Fruit fly (Drosophila melanogaster) whole organism: ENCODE measurements around the gene Gdh.

Source experiments
- CG8478 ChIP-seq: fragments of >200 bp; optimal IDR thresholded peaks from 2 replicates; lab custom pipeline; 2018; ENCODE audit warnings: inconsistent platforms
- psq ChIP-seq: fragments of >200 bp; optimal IDR thresholded peaks from 2 replicates; lab custom pipeline; 2017

DNA sequence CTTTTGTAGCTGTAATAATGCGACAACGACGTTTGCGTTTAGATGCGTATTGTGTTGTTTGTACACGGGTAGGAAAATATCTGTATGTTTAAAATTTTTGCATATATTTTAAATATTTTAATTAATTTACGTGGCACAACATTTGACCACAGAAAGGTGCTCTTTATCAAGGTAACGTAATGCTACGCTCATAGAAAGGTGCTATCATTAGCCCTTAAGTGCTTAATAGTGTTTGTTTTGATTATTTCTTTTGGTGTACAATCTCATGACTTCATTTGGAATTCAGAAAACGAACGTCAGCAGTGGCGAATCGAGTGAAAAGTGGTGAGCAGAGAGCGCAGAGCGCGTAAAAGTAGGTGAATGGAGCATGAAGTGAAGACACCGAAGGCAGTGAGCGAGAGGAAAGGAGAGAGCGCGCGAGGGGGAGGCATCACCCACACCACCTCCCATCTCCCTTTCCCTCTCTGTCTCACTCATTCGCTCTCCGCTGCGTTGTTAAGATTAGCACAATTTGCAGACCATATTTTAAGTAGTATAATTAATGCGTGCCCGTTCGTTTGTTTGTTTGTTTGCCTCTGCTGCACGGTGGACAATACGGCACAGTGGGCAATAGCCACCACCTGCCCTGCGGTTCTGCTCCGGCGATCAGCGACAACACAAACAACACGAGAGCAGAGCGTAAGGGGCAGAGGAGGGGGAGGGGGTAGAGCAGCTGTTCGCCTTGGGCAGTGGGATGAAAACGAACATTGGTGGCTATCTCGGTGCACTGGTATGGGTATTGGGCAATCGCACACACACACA is 21.0 kb downstream of the Gdh start:
- TF ChIP-seq psq (lab: Kevin White, UChicago), result no peak
- TF ChIP-seq CG8478, result no peak
